Fruit fly (Drosophila melanogaster) whole organism, embryonic: ENCODE data around the gene Polr3E.

Experiments used
- Aef1 ChIP-seq: fragments of 200-800 bp; sonication (Bioruptor generic); IDR thresholded peaks from 3 replicates; pipeline ENCODE4 v1.3.6; 2022; ENCODE audit warnings: missing biosample characterization, missing genetic modification characterization
- CG10267 ChIP-seq: fragments of 200-800 bp; sonication (Bioruptor generic); optimal IDR thresholded peaks from 2 replicates; lab custom pipeline; 2018; ENCODE audit warnings: missing biosample characterization, mild to moderate bottlenecking, missing genetic modification characterization, moderate library complexity
- CG11093 ChIP-seq: fragments of 200-800 bp; sonication (Bioruptor generic); IDR thresholded peaks from 3 replicates; pipeline ENCODE4 v1.3.6; 2022; ENCODE audit warnings: missing biosample characterization, missing genetic modification characterization
- CG12071 ChIP-seq: fragments of 200-800 bp; sonication (Bioruptor generic); optimal IDR thresholded peaks from 3 replicates; lab custom pipeline; 2018; ENCODE audit warnings: missing biosample characterization, mild to moderate bottlenecking, missing genetic modification characterization
- CG1233 ChIP-seq: fragments of 200-800 bp; sonication (Bioruptor generic); optimal IDR thresholded peaks from 4 replicates; lab custom pipeline; 2018; ENCODE audit warnings: missing biosample characterization, mild to moderate bottlenecking, missing genetic modification characterization
- CG12744 ChIP-seq: fragments of 200-800 bp; sonication (Bioruptor generic); optimal IDR thresholded peaks from 2 replicates; lab custom pipeline; 2016; ENCODE audit warnings: missing biosample characterization, missing genetic modification characterization
- CG13775 ChIP-seq: fragments of 200-800 bp; sonication (Bioruptor generic); optimal IDR thresholded peaks from 3 replicates; lab custom pipeline; 2017; ENCODE audit warnings: missing biosample characterization, mild to moderate bottlenecking, missing genetic modification characterization
- CG14860 ChIP-seq: fragments of 200-800 bp; sonication (Bioruptor generic); IDR thresholded peaks from 3 replicates; pipeline ENCODE4 v1.3.6; 2022; ENCODE audit warnings: missing biosample characterization, missing genetic modification characterization; ENCODE audit not compliant: partially characterized antibody
- CG15601 ChIP-seq: fragments of 200-800 bp; sonication (Bioruptor generic); optimal IDR thresholded peaks from 3 replicates; lab custom pipeline; 2019; ENCODE audit warnings: missing biosample characterization, mild to moderate bottlenecking, missing genetic modification characterization, moderate library complexity
- CG1647 ChIP-seq: fragments of 200-800 bp; sonication (Bioruptor generic); optimal IDR thresholded peaks from 3 replicates; lab custom pipeline; 2016; ENCODE audit warnings: missing biosample characterization, missing genetic modification characterization
- CG17186 ChIP-seq: fragments of 200-800 bp; sonication (Bioruptor generic); optimal IDR thresholded peaks from 3 replicates; lab custom pipeline; 2017; ENCODE audit warnings: missing biosample characterization, missing genetic modification reagents, missing genetic modification characterization
- CG30431 ChIP-seq: fragments of 200-800 bp; sonication (Bioruptor generic); optimal IDR thresholded peaks from 2 replicates; lab custom pipeline; 2017; ENCODE audit warnings: missing biosample characterization, missing genetic modification characterization
- CG31365 ChIP-seq: fragments of 200-800 bp; sonication (Bioruptor generic); optimal IDR thresholded peaks from 2 replicates; lab custom pipeline; 2018; ENCODE audit warnings: missing biosample characterization, mild to moderate bottlenecking, missing genetic modification characterization
- CG33557 ChIP-seq: fragments of 200-800 bp; sonication (Bioruptor generic); optimal IDR thresholded peaks from 2 replicates; lab custom pipeline; 2019; ENCODE audit warnings: missing biosample characterization, mild to moderate bottlenecking, missing genetic modification characterization, moderate library complexity
- CG4282 ChIP-seq: fragments of 200-800 bp; sonication (Bioruptor generic); optimal IDR thresholded peaks from 2 replicates; lab custom pipeline; 2016; ENCODE audit warnings: missing biosample characterization, missing genetic modification characterization
- CG6654 ChIP-seq: fragments of 200-800 bp; sonication (Bioruptor generic); optimal IDR thresholded peaks from 2 replicates; lab custom pipeline; 2017; ENCODE audit warnings: missing biosample characterization, mild to moderate bottlenecking, missing genetic modification characterization
- CG7745 ChIP-seq: fragments of 200-800 bp; sonication (Bioruptor generic); optimal IDR thresholded peaks from 2 replicates; lab custom pipeline; 2018; ENCODE audit warnings: missing biosample characterization, mild to moderate bottlenecking, missing genetic modification characterization, moderate library complexity
- CG7928 ChIP-seq: fragments of 200-800 bp; sonication (Bioruptor generic); optimal IDR thresholded peaks from 2 replicates; lab custom pipeline; 2017; ENCODE audit warnings: missing biosample characterization, mild to moderate bottlenecking, missing genetic modification characterization
- CG9437 ChIP-seq: fragments of 200-800 bp; sonication (Bioruptor generic); optimal IDR thresholded peaks from 2 replicates; lab custom pipeline; 2018; ENCODE audit warnings: missing biosample characterization, mild to moderate bottlenecking, missing genetic modification characterization
- Deaf1 ChIP-seq: fragments of 200-800 bp; optimal IDR thresholded peaks from 3 replicates; lab custom pipeline; 2019; ENCODE audit warnings: missing biosample characterization, mild to moderate bottlenecking, missing genetic modification characterization, moderate library complexity
- Dek ChIP-seq: fragments of 200-800 bp; sonication (Bioruptor generic); optimal IDR thresholded peaks from 3 replicates; lab custom pipeline; 2019; ENCODE audit warnings: missing biosample characterization, mild to moderate bottlenecking, missing genetic modification characterization, moderate library complexity
- Dip3 ChIP-seq: fragments of 200-800 bp; sonication (Bioruptor generic); optimal IDR thresholded peaks from 3 replicates; lab custom pipeline; 2016; ENCODE audit warnings: missing biosample characterization, missing genetic modification characterization
- Doc2 ChIP-seq: fragments of 200-800 bp; sonication (Bioruptor generic); IDR thresholded peaks from 2 replicates; pipeline ENCODE4 v1.3.6; 2022; ENCODE audit warnings: missing biosample characterization, missing genetic modification characterization
- Drgx ChIP-seq: fragments of 200-800 bp; sonication (Bioruptor generic); IDR thresholded peaks from 2 replicates; pipeline ENCODE4 v1.3.6; 2022; ENCODE audit warnings: missing biosample characterization, missing genetic modification characterization
- GATAe ChIP-seq: fragments of 200-800 bp; sonication (Bioruptor generic); conservative IDR thresholded peaks from 2 replicates; pipeline ENCODE4 v1.3.6; 2022; ENCODE audit warnings: missing biosample characterization, missing genetic modification characterization
- Jarid2 ChIP-seq: fragments of 200-800 bp; sonication (Bioruptor generic); optimal IDR thresholded peaks from 3 replicates; lab custom pipeline; 2017; ENCODE audit warnings: mild to moderate bottlenecking, missing biosample characterization, missing genetic modification reagents, missing genetic modification characterization
- Mad ChIP-seq: fragments of 200-800 bp; sonication (Bioruptor generic); optimal IDR thresholded peaks from 2 replicates; lab custom pipeline; 2016; ENCODE audit warnings: missing biosample characterization, missing genetic modification characterization
- Max ChIP-seq: fragments of 200-800 bp; sonication (Bioruptor generic); optimal IDR thresholded peaks from 2 replicates; lab custom pipeline; 2016; ENCODE audit warnings: missing biosample characterization, mild to moderate bottlenecking, missing genetic modification characterization
- NC2α ChIP-seq: fragments of 200-800 bp; sonication (Bioruptor generic); optimal IDR thresholded peaks from 2 replicates; lab custom pipeline; 2016; ENCODE audit warnings: missing biosample characterization, missing genetic modification characterization
- Stat92E ChIP-seq, 3 experiments: fragments of >200 bp in 2 of 3; fragments of 200-800 bp in 1 of 3; sonication (Bioruptor generic) in 1 of 3; optimal IDR thresholded peaks; 2 replicates each; lab custom pipeline; 2017 to 2019; ENCODE audit warnings: missing biosample characterization in 3 of 3, missing genetic modification characterization in 3 of 3, mild to moderate bottlenecking in 1 of 3, moderate library complexity in 1 of 3
- az2 ChIP-seq: fragments of 200-800 bp; sonication (Bioruptor generic); optimal IDR thresholded peaks from 3 replicates; lab custom pipeline; 2016; ENCODE audit warnings: missing biosample characterization, missing genetic modification characterization
- cg ChIP-seq: fragments of 200-800 bp; sonication (Bioruptor generic); optimal IDR thresholded peaks from 3 replicates; lab custom pipeline; 2019; ENCODE audit warnings: missing biosample characterization, mild to moderate bottlenecking, missing genetic modification characterization, moderate library complexity
- chif ChIP-seq, 2 experiments: fragments of 200-800 bp; sonication (Bioruptor generic); optimal IDR thresholded peaks; 3 replicates each; lab custom pipeline; 2016; ENCODE audit warnings: missing biosample characterization in 2 of 2, missing genetic modification characterization in 2 of 2
- esg ChIP-seq: fragments of 200-800 bp; sonication (Bioruptor generic); conservative IDR thresholded peaks from 2 replicates; pipeline ENCODE4 v1.3.6; 2022; ENCODE audit warnings: missing biosample characterization, missing genetic modification characterization
- gcm2 ChIP-seq: fragments of 200-800 bp; sonication (Bioruptor generic); optimal IDR thresholded peaks from 2 replicates; lab custom pipeline; 2016; ENCODE audit warnings: missing biosample characterization, missing genetic modification characterization
- gro ChIP-seq: fragments of 200-800 bp; sonication (Bioruptor generic); optimal IDR thresholded peaks from 2 replicates; lab custom pipeline; 2016; ENCODE audit warnings: missing biosample characterization, missing genetic modification characterization
- hbn ChIP-seq: fragments of 200-800 bp; sonication (Bioruptor generic); IDR thresholded peaks from 2 replicates; pipeline ENCODE4 v1.3.6; 2022; ENCODE audit warnings: missing biosample characterization, missing genetic modification characterization; ENCODE audit not compliant: partially characterized antibody
- hth ChIP-seq: fragments of >200 bp; optimal IDR thresholded peaks from 2 replicates; lab custom pipeline; 2017; ENCODE audit warnings: inconsistent platforms
- jing ChIP-seq: fragments of 200-800 bp; sonication (Bioruptor generic); optimal IDR thresholded peaks from 2 replicates; lab custom pipeline; 2018; ENCODE audit warnings: missing biosample characterization, mild to moderate bottlenecking, missing genetic modification characterization
- jumu ChIP-seq: fragments of 200-800 bp; sonication (Bioruptor generic); optimal IDR thresholded peaks from 3 replicates; lab custom pipeline; 2016; ENCODE audit warnings: missing biosample characterization, missing genetic modification characterization
- mam ChIP-seq: fragments of 200-800 bp; sonication (Bioruptor generic); optimal IDR thresholded peaks from 3 replicates; lab custom pipeline; 2016; ENCODE audit warnings: missing biosample characterization, missing genetic modification characterization
- nau ChIP-seq: fragments of 200-800 bp; sonication (Bioruptor generic); optimal IDR thresholded peaks from 3 replicates; lab custom pipeline; 2017; ENCODE audit warnings: missing biosample characterization, mild to moderate bottlenecking, missing genetic modification characterization, missing genetic modification reagents
- pho ChIP-seq: fragments of 200-800 bp; sonication (Bioruptor generic); optimal IDR thresholded peaks from 2 replicates; lab custom pipeline; 2016; ENCODE audit warnings: missing biosample characterization, missing genetic modification characterization
- pros ChIP-seq: fragments of 200-800 bp; sonication (Bioruptor generic); optimal IDR thresholded peaks from 3 replicates; lab custom pipeline; 2019; ENCODE audit warnings: missing biosample characterization, mild to moderate bottlenecking, missing genetic modification characterization, moderate library complexity
- rib ChIP-seq: fragments of 200-800 bp; sonication (Bioruptor generic); IDR thresholded peaks from 2 replicates; pipeline ENCODE4 v1.3.6; 2022; ENCODE audit warnings: missing biosample characterization, missing genetic modification characterization
- scrt ChIP-seq: fragments of 200-800 bp; sonication (Bioruptor generic); optimal IDR thresholded peaks from 2 replicates; lab custom pipeline; 2018; ENCODE audit warnings: missing biosample characterization, mild to moderate bottlenecking, missing genetic modification characterization, moderate library complexity
- sna ChIP-seq: fragments of 200-800 bp; sonication (Bioruptor generic); IDR thresholded peaks from 2 replicates; pipeline ENCODE4 v1.3.6; 2022; ENCODE audit warnings: missing biosample characterization, missing genetic modification characterization; ENCODE audit not compliant: partially characterized antibody
- so ChIP-seq: fragments of 200-800 bp; sonication (Bioruptor generic); IDR thresholded peaks from 3 replicates; pipeline ENCODE4 v1.3.6; 2022; ENCODE audit warnings: missing biosample characterization, missing genetic modification characterization
- toy ChIP-seq: fragments of 200-800 bp; sonication (Bioruptor generic); IDR thresholded peaks from 2 replicates; pipeline ENCODE4 v1.3.6; 2022; ENCODE audit warnings: missing biosample characterization, missing genetic modification characterization
- vfl ChIP-seq: fragments of 200-800 bp; sonication (Bioruptor generic); optimal IDR thresholded peaks from 2 replicates; lab custom pipeline; 2016; ENCODE audit warnings: missing biosample characterization, missing genetic modification characterization
- zen ChIP-seq: fragments of 200-800 bp; sonication (Bioruptor generic); optimal IDR thresholded peaks from 3 replicates; lab custom pipeline; 2018; ENCODE audit warnings: missing biosample characterization, mild to moderate bottlenecking, missing genetic modification characterization, moderate library complexity

Polr3E gene

dm6 chr3L:21008899-21009298, 22.7 kb upstream of the Polr3E start (continued):
- TF ChIP-seq pho (no peak), nau (GFP tag; lab: Kevin White, UChicago) (no peak), NC2α (GFP tag; lab: Kevin White, UChicago) (no peak), Dip3 (GFP tag; lab: Kevin White, UChicago) (no peak), pros (GFP tag; lab: Kevin White, UChicago) (peak; percentile 85), Max (GFP tag; lab: Kevin White, UChicago) (peak; percentile 24), gro (GFP tag; lab: Kevin White, UChicago) (no peak), Deaf1 (tag; lab: Kevin White, UChicago) (no peak), CG31365 (tag; lab: Kevin White, UChicago) (no peak), rib (no peak; the same call in 1 of the 2 replicates), CG7928 (GFP tag; lab: Kevin White, UChicago) (no peak), Mad (GFP tag; lab: Kevin White, UChicago) (no peak), Aef1 (GFP tag; lab: Robert Waterston, UW) (no peak), chif (GFP tag; optimal IDR thresholded peaks at IDR 0.05; lab: Kevin White, UChicago) (no peak), az2 (no peak), Stat92E (GFP tag; optimal IDR thresholded peaks at IDR 0.05; lab: Kevin White, UChicago) (peak in 1 of 3 experiments; percentile 67), esg (GFP tag; lab: Robert Waterston, UW) (no peak), zen (tag; lab: Kevin White, UChicago) (no peak), sna (peak; percentile 38; the same call in 1 of the 2 replicates), hth (no peak), CG6654 (GFP tag; lab: Kevin White, UChicago) (no peak), Drgx (GFP tag; lab: Robert Waterston, UW) (no peak), jing (GFP tag; lab: Kevin White, UChicago) (no peak), CG12071 (GFP tag; lab: Kevin White, UChicago) (no peak), CG14860 (GFP tag; lab: Robert Waterston, UW) (no peak), Doc2 (no peak), CG33557 (GFP tag; lab: Kevin White, UChicago) (no peak), jumu (GFP tag; lab: Kevin White, UChicago) (no peak), CG12744 (GFP tag; lab: Kevin White, UChicago) (no peak), Dek (tag; lab: Kevin White, UChicago) (no peak), CG11093 (GFP tag; lab: Robert Waterston, UW) (no peak), Jarid2 (GFP tag; lab: Kevin White, UChicago) (no peak), vfl (no peak), CG30431 (GFP tag; lab: Kevin White, UChicago) (no peak), scrt (peak; percentile 82), gcm2 (GFP tag; lab: Kevin White, UChicago) (no peak), CG10267 (tag; lab: Kevin White, UChicago) (no peak), toy (GFP tag; lab: Robert Waterston, UW) (no peak), mam (GFP tag; lab: Kevin White, UChicago) (no peak), GATAe (GFP tag; lab: Robert Waterston, UW) (no peak), CG17186 (no peak), CG13775 (no peak), CG15601 (tag; lab: Kevin White, UChicago) (no peak), so (GFP tag; lab: Robert Waterston, UW) (peak; percentile 14; the same call in 1 of the 3 replicates), CG7745 (no peak), CG4282 (GFP tag; lab: Kevin White, UChicago) (no peak), hbn (GFP tag; lab: Robert Waterston, UW) (peak; percentile 21; the same call in 1 of the 2 replicates), CG1647 (GFP tag; lab: Kevin White, UChicago) (no peak), CG9437 (GFP tag; lab: Kevin White, UChicago) (no peak), cg (GFP tag; lab: Kevin White, UChicago) (peak; percentile 75), CG1233 (GFP tag; lab: Kevin White, UChicago) (no peak)
